Fruit fly (Drosophila melanogaster): ENCODE measurements around the gene CG3213.
A peak's percentile ranks its signal among the peaks of the same experiment; 100 is the strongest.

CG3213 gene

DNA sequence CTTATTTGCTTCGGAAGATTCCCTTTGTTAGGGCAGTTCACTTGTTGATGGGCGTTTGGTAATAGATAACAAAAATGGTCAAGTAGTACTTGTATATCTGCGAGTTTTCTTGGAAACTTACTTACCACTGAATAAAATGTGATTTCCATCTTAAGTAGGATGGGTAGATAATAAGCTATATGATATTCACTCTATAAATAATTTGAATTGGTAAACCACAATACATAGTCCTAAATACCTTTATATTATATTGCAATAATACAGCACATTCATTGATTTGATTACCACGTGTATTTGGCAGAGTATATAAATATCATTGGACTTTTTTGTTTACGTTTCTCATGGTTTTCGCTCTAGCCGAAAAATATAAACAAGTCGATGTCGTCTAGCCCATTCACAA lies 43.5 kb downstream of the CG3213 start (continued):
- TF ChIP-seq Doc2 (GFP tag; IDR thresholded peaks at IDR 0.05) (no peak), dmrt11E (tag; optimal IDR thresholded peaks at IDR 0.05) (peak; percentile 26), Deaf1 (tag; optimal IDR thresholded peaks at IDR 0.05) (peak; percentile 18), CG14667 (GFP tag; IDR thresholded peaks at IDR 0.05) (peak; percentile 38), CG6654 (GFP tag; optimal IDR thresholded peaks at IDR 0.05) (no peak), tio (GFP tag; optimal IDR thresholded peaks at IDR 0.05) (peak; percentile 12), Trl (optimal IDR thresholded peaks at IDR 0.05) (no peak), Trl (GFP tag; optimal IDR thresholded peaks at IDR 0.05) (peak; percentile 37), scrt (GFP tag; optimal IDR thresholded peaks at IDR 0.05) (peak; percentile 21), chinmo (GFP tag; IDR thresholded peaks at IDR 0.05; ENCODE audit: partially characterized antibody) (no peak), CG11696 (GFP tag; IDR thresholded peaks at IDR 0.05) (no peak), ERR (GFP tag; optimal IDR thresholded peaks at IDR 0.05) (no peak), CoRest (tag; optimal IDR thresholded peaks at IDR 0.05) (peak; percentile 80), Meics (GFP tag; optimal IDR thresholded peaks at IDR 0.05) (peak; percentile 83), vnd (GFP tag; IDR thresholded peaks at IDR 0.05; ENCODE audit: partially characterized antibody) (no peak), cad (GFP tag; optimal IDR thresholded peaks at IDR 0.05) (no peak), CG1233 (GFP tag; optimal IDR thresholded peaks at IDR 0.05) (peak; percentile 73), CG34422 (GFP tag; IDR thresholded peaks at IDR 0.05) (peak; percentile 81), pho (GFP tag; optimal IDR thresholded peaks at IDR 0.05) (peak; percentile 44), Dp (GFP tag; optimal IDR thresholded peaks at IDR 0.05) (no peak), croc (GFP tag; conservative IDR thresholded peaks at IDR 0.05) (no peak; the same call in 2 of the 3 replicates), HmgZ (tag; optimal IDR thresholded peaks at IDR 0.05) (peak; percentile 67), CG6791 (GFP tag; IDR thresholded peaks at IDR 0.05; ENCODE audit: partially characterized antibody) (no peak), bcd (GFP tag; optimal IDR thresholded peaks at IDR 0.05) (peak; percentile 49), CG12769 (tag; optimal IDR thresholded peaks at IDR 0.05) (no peak), CG6689 (GFP tag; IDR thresholded peaks at IDR 0.05) (peak; percentile 58), MESR4 (GFP tag; optimal IDR thresholded peaks at IDR 0.05) (no peak), CG6254 (GFP tag; optimal IDR thresholded peaks at IDR 0.05) (no peak), H2.0 (GFP tag; IDR thresholded peaks at IDR 0.05) (no peak; the same call in 1 of the 2 replicates), sima (GFP tag; optimal IDR thresholded peaks at IDR 0.05) (no peak), CG13624 (GFP tag; optimal IDR thresholded peaks at IDR 0.05) (peak; percentile 23), CG9817 (tag; optimal IDR thresholded peaks at IDR 0.05) (peak; percentile 72), Hand (GFP tag; optimal IDR thresholded peaks at IDR 0.05) (peak; percentile 5), kni (GFP tag; optimal IDR thresholded peaks at IDR 0.05) (no peak), CG8388 (GFP tag; optimal IDR thresholded peaks at IDR 0.05) (peak; percentile 27), p53 (GFP tag; optimal IDR thresholded peaks at IDR 0.05) (no peak), ci (GFP tag; IDR thresholded peaks at IDR 0.05) (peak; percentile 40), knrl (GFP tag; IDR thresholded peaks at IDR 0.05; ENCODE audit: partially characterized antibody) (no peak), CG7839 (tag; optimal IDR thresholded peaks at IDR 0.05) (peak; percentile 81), Mrtf (GFP tag; IDR thresholded peaks at IDR 0.05) (no peak; the same call in 2 of the 3 replicates), CG9215 (GFP tag; IDR thresholded peaks at IDR 0.05) (peak; percentile 62), her (GFP tag; optimal IDR thresholded peaks at IDR 0.05) (no peak), bsh (GFP tag; optimal IDR thresholded peaks at IDR 0.05) (peak in 1 of 2 experiments; percentile 42), Bgb (GFP tag; IDR thresholded peaks at IDR 0.05; ENCODE audit: partially characterized antibody) (no peak), CG17802 (tag; optimal IDR thresholded peaks at IDR 0.05) (no peak), Oli (tag; optimal IDR thresholded peaks at IDR 0.05) (peak; percentile 65), CG2120 (GFP tag; optimal IDR thresholded peaks at IDR 0.05) (peak; percentile 78), CG13287 (GFP tag; IDR thresholded peaks at IDR 0.05; ENCODE audit: partially characterized antibody) (no peak), CG14965 (GFP tag; optimal IDR thresholded peaks at IDR 0.05; ENCODE audit: borderline replicate concordance) (no peak), TFAM (GFP tag; optimal IDR thresholded peaks at IDR 0.05) (no peak), chm (GFP tag; IDR thresholded peaks at IDR 0.05) (no peak)

All from whole organism, embryonic.